Worm (Caenorhabditis elegans) whole organism, L2 larva: ENCODE data around the gene rpl-23.
A peak's percentile ranks its signal among the peaks of the same experiment; 100 is the strongest.

ENCODE experiments used
- C34F6.9 ChIP-seq: fragments of 150-350 bp; optimal IDR thresholded peaks from 2 replicates; lab custom pipeline; 2014; ENCODE audit warnings: missing biosample characterization, missing genetic modification characterization
- F13H6.1 ChIP-seq: sonication (generic microtip); optimal IDR thresholded peaks from 2 replicates; lab custom pipeline; 2016; ENCODE audit warnings: missing genetic modification characterization, missing compliant biosample characterization
- R02D3.7 ChIP-seq: fragments of 150-350 bp; optimal IDR thresholded peaks from 2 replicates; lab custom pipeline; 2014; ENCODE audit warnings: missing biosample characterization, missing genetic modification characterization
- ZK546.5 ChIP-seq: sonication (generic microtip); optimal IDR thresholded peaks from 2 replicates; lab custom pipeline; 2017; ENCODE audit warnings: missing biosample characterization, missing genetic modification characterization
- alr-1 ChIP-seq: fragments of 150-350 bp; optimal IDR thresholded peaks from 2 replicates; lab custom pipeline; 2014; ENCODE audit warnings: missing biosample characterization, missing genetic modification characterization
- aly-2 ChIP-seq: fragments of 150-350 bp; optimal IDR thresholded peaks from 2 replicates; lab custom pipeline; 2014; ENCODE audit warnings: missing biosample characterization, missing genetic modification characterization
- ama-1 ChIP-seq: fragments of 150-350 bp; optimal IDR thresholded peaks from 2 replicates; lab custom pipeline; 2018; ENCODE audit warnings: inconsistent platforms
- blmp-1 ChIP-seq: sonication (generic microtip); optimal IDR thresholded peaks from 2 replicates; lab custom pipeline; 2017; ENCODE audit warnings: missing genetic modification characterization, mild to moderate bottlenecking, missing compliant biosample characterization, antibody characterized with exemption, moderate library complexity; ENCODE audit not compliant: insufficient read depth
- ceh-82 ChIP-seq: fragments of 150-350 bp; optimal IDR thresholded peaks from 2 replicates; lab custom pipeline; 2014; ENCODE audit warnings: missing biosample characterization, missing genetic modification characterization
- crh-2 ChIP-seq: sonication (generic microtip); optimal IDR thresholded peaks from 2 replicates; lab custom pipeline; 2017; ENCODE audit warnings: missing biosample characterization, missing genetic modification characterization
- dmd-4 ChIP-seq: sonication (generic microtip); optimal IDR thresholded peaks from 2 replicates; lab custom pipeline; 2017; ENCODE audit warnings: missing biosample characterization, missing genetic modification characterization
- egl-27 ChIP-seq: sonication (generic microtip); optimal IDR thresholded peaks from 3 replicates; lab custom pipeline; 2017; ENCODE audit warnings: missing biosample characterization, missing genetic modification reagents, missing genetic modification characterization
- fos-1 ChIP-seq: fragments of 150-350 bp; optimal IDR thresholded peaks from 2 replicates; lab custom pipeline; 2014; ENCODE audit warnings: missing biosample characterization, missing genetic modification characterization
- gmeb-1 ChIP-seq: fragments of 150-350 bp; optimal IDR thresholded peaks from 2 replicates; lab custom pipeline; 2014; ENCODE audit warnings: missing biosample characterization, missing genetic modification characterization
- lin-11 ChIP-seq: fragments of 150-350 bp; sonication (generic microtip); optimal IDR thresholded peaks from 2 replicates; lab custom pipeline; 2014; ENCODE audit warnings: missing biosample characterization, missing genetic modification characterization, inconsistent platforms, mixed read lengths
- lin-13 ChIP-seq: fragments of 150-350 bp; optimal IDR thresholded peaks from 2 replicates; lab custom pipeline; 2014; ENCODE audit warnings: missing biosample characterization, missing genetic modification reagents, missing genetic modification characterization
- lin-39 ChIP-seq: fragments of 150-350 bp; optimal IDR thresholded peaks from 2 replicates; lab custom pipeline; 2014; ENCODE audit warnings: missing biosample characterization, missing genetic modification reagents, missing genetic modification characterization
- lsy-2 ChIP-seq, 2 experiments: fragments of 150-350 bp in 1 of 2; sonication (generic microtip) in 1 of 2; optimal IDR thresholded peaks; 2 replicates each; lab custom pipeline; 2014 to 2017; ENCODE audit warnings: missing biosample characterization in 2 of 2, missing genetic modification characterization in 2 of 2
- mab-5 ChIP-seq: fragments of 150-350 bp; optimal IDR thresholded peaks from 2 replicates; lab custom pipeline; 2014; ENCODE audit warnings: missing biosample characterization, missing genetic modification characterization
- mbf-1 ChIP-seq: sonication (generic microtip); optimal IDR thresholded peaks from 2 replicates; lab custom pipeline; 2017; ENCODE audit warnings: missing biosample characterization, missing genetic modification characterization
- mdl-1 ChIP-seq, 2 experiments: fragments of 150-350 bp in 1 of 2; sonication (generic microtip) in 1 of 2; optimal IDR thresholded peaks; 2 replicates each; lab custom pipeline; 2017; ENCODE audit warnings: missing biosample characterization in 2 of 2, missing genetic modification characterization in 2 of 2
- nhr-10 ChIP-seq: sonication (generic microtip); optimal IDR thresholded peaks from 2 replicates; lab custom pipeline; 2017; ENCODE audit warnings: missing biosample characterization, missing genetic modification characterization
- nhr-11 ChIP-seq: fragments of 150-350 bp; optimal IDR thresholded peaks from 2 replicates; lab custom pipeline; 2014; ENCODE audit warnings: missing biosample characterization, missing genetic modification characterization
- nhr-12 ChIP-seq: fragments of 150-350 bp; optimal IDR thresholded peaks from 2 replicates; lab custom pipeline; 2014; ENCODE audit warnings: missing biosample characterization, missing genetic modification characterization
- nhr-129 ChIP-seq: fragments of 150-350 bp; optimal IDR thresholded peaks from 2 replicates; lab custom pipeline; 2014; ENCODE audit warnings: missing biosample characterization, missing genetic modification characterization
- nhr-21 ChIP-seq: fragments of 150-350 bp; optimal IDR thresholded peaks from 2 replicates; lab custom pipeline; 2014; ENCODE audit warnings: missing biosample characterization, missing genetic modification characterization
- nhr-23 ChIP-seq: fragments of 150-350 bp; optimal IDR thresholded peaks from 2 replicates; lab custom pipeline; 2014; ENCODE audit warnings: missing biosample characterization, missing genetic modification reagents, missing genetic modification characterization
- nhr-237 ChIP-seq: fragments of 150-350 bp; optimal IDR thresholded peaks from 2 replicates; lab custom pipeline; 2014; ENCODE audit warnings: missing biosample characterization, missing genetic modification characterization
- nhr-25 ChIP-seq: fragments of 150-350 bp; sonication (generic microtip); optimal IDR thresholded peaks from 3 replicates; lab custom pipeline; 2014; ENCODE audit warnings: missing biosample characterization, missing genetic modification characterization
- nhr-77 ChIP-seq: fragments of 150-350 bp; optimal IDR thresholded peaks from 2 replicates; lab custom pipeline; 2014; ENCODE audit warnings: missing biosample characterization, missing genetic modification characterization
- peb-1 ChIP-seq: fragments of 150-350 bp; optimal IDR thresholded peaks from 2 replicates; lab custom pipeline; 2014; ENCODE audit warnings: missing biosample characterization, missing genetic modification characterization
- sem-4 ChIP-seq: fragments of 150-350 bp; optimal IDR thresholded peaks from 2 replicates; lab custom pipeline; 2014; ENCODE audit warnings: missing biosample characterization, missing genetic modification reagents, missing genetic modification characterization
- skn-1 ChIP-seq: sonication (generic microtip); optimal IDR thresholded peaks from 2 replicates; lab custom pipeline; 2017; ENCODE audit warnings: missing biosample characterization, missing genetic modification characterization
- sma-3 ChIP-seq: sonication (generic microtip); optimal IDR thresholded peaks from 2 replicates; lab custom pipeline; 2016; ENCODE audit warnings: missing genetic modification reagents, missing genetic modification characterization, missing compliant biosample characterization
- sma-9 ChIP-seq, 2 experiments: fragments of 150-350 bp in 1 of 2; sonication (generic microtip) in 1 of 2; optimal IDR thresholded peaks; 2 replicates each; lab custom pipeline; 2014 to 2016; ENCODE audit warnings: missing genetic modification characterization in 2 of 2, mild to moderate bottlenecking in 1 of 2, missing biosample characterization in 1 of 2, missing compliant biosample characterization in 1 of 2, missing genetic modification reagents in 1 of 2, moderate library complexity in 1 of 2
- snpc-4 ChIP-seq: fragments of 150-350 bp; optimal IDR thresholded peaks from 2 replicates; lab custom pipeline; 2014; ENCODE audit warnings: missing biosample characterization, missing genetic modification characterization
- unc-55 ChIP-seq: fragments of 150-350 bp; sonication (generic microtip); optimal IDR thresholded peaks from 3 replicates; lab custom pipeline; 2014; ENCODE audit warnings: missing biosample characterization, missing genetic modification reagents, missing genetic modification characterization
- ztf-11 ChIP-seq: sonication (generic microtip); optimal IDR thresholded peaks from 2 replicates; lab custom pipeline; 2017; ENCODE audit warnings: missing biosample characterization, missing genetic modification characterization
- ztf-4 ChIP-seq: fragments of 150-350 bp; optimal IDR thresholded peaks from 2 replicates; lab custom pipeline; 2014; ENCODE audit warnings: missing biosample characterization, missing genetic modification characterization

The rpl-23 gene

ce11 chrIII:5730980-5731636, 25.2 kb upstream of the rpl-23 start, which contains the start of the genes B0244.9 and B0244.7:
Gene B0244.9, minus strand, starts transcription at chrIII:5731030.
Gene B0244.7, plus strand, starts transcription at chrIII:5731501.
- TF ChIP-seq fos-1 (tag; lab: Kevin White, UChicago) = peak; percentile 83
- TF ChIP-seq mab-5 (tag; lab: Kevin White, UChicago) = no peak

- TF ChIP-seq dmd-4 (tag; lab: Kevin White, UChicago) (no peak), mdl-1 (tag; optimal IDR thresholded peaks at IDR 0.05; lab: Kevin White, UChicago) (no peak), snpc-4 (tag; lab: Kevin White, UChicago) (no peak)
These were observed 24.1 kb upstream of the rpl-23 start for ce11 chrIII:5730041-5730440.

ce11 chrIII:5729367-5729766, 23.4 kb upstream of the rpl-23 start:
- TF ChIP-seq mbf-1 (no peak), lin-39 (tag; lab: Kevin White, UChicago) (no peak), mab-5 (tag; lab: Kevin White, UChicago) (no peak), C34F6.9 (tag; lab: Kevin White, UChicago) (no peak), unc-55 (GFP tag; lab: Kevin White, UChicago) (no peak), ceh-82 (tag; lab: Kevin White, UChicago) (no peak), blmp-1 (tag; lab: Kevin White, UChicago) (no peak), nhr-21 (tag; lab: Kevin White, UChicago) (no peak), aly-2 (tag; lab: Kevin White, UChicago) (no peak), ama-1 (lab: Kevin White, UChicago) (no peak), nhr-77 (tag; lab: Kevin White, UChicago) (no peak), lsy-2 (tag; optimal IDR thresholded peaks at IDR 0.05; lab: Kevin White, UChicago) (no peak)

DNA sequence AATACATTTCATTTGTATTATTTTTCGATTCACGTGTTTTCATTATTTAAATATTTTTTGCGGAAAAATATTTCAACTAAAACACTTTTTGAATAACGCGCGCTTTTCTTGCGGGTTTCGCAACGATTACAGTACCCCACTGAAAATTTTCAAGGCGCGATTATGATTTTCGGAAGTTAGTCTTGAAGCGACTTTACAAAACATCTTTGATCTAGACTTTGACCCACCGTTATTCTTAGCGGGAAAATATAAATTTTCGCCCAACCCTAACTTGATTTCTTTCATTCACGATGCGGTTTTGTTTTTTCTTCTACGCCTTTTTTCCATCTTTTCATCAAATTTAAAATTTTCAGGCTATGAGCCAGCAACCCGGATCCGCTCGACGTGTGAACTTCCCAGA, 21.9 kb upstream of the rpl-23 start, which contains the start of gene egg-1:
Gene egg-1 (plus strand): TSS at position 354 of the 400 bp plus-strand sequence.
- no peak for TF ChIP-seq ceh-82 (tag; lab: Kevin White, UChicago)
- no peak for TF ChIP-seq nhr-21 (tag; lab: Kevin White, UChicago)
- TF ChIP-seq aly-2 (tag; lab: Kevin White, UChicago) = no peak
- TF ChIP-seq sem-4 (tag; lab: Kevin White, UChicago) = no peak
- no peak for TF ChIP-seq lin-13
- TF ChIP-seq ZK546.5 (tag; lab: Kevin White, UChicago) = no peak
- TF ChIP-seq nhr-129 (tag; lab: Kevin White, UChicago) = no peak
- no peak for TF ChIP-seq mdl-1 (tag; optimal IDR thresholded peaks at IDR 0.05; lab: Kevin White, UChicago)
- TF ChIP-seq alr-1 (tag; lab: Kevin White, UChicago) = no peak
- TF ChIP-seq sma-9 (GFP tag; optimal IDR thresholded peaks at IDR 0.05; lab: Kevin White, UChicago) = no peak
- TF ChIP-seq sma-9 (tag; optimal IDR thresholded peaks at IDR 0.05; lab: Kevin White, UChicago) = no peak
- TF ChIP-seq unc-55 (GFP tag; lab: Kevin White, UChicago) = no peak
- TF ChIP-seq peb-1 (tag; lab: Kevin White, UChicago) = no peak

DNA sequence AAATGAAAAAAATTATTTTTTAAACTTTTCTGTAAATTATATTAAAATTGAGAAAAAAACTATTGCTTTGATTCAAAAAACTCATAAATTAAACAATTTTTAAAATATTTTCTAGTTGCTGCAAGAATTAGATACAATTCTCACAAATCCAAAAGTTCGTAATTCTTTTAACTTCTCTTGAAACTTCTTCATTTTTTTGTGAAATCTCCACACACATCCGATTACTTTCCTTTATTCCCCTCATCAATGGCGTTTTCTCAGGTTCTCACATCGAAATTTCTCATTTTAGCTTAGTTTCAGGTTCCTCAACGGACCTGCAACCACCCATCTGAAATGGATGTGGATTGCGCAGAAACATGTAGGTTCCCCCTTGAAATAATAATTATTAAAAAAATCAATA, 16.6 kb upstream of the rpl-23 start, which contains the start of gene wrm-1:
Gene wrm-1 (plus strand): TSS at position 301 of the 400 bp plus-strand sequence.
- no peak for TF ChIP-seq ztf-11 (tag; lab: Kevin White, UChicago)
- no peak for TF ChIP-seq nhr-12 (tag; lab: Kevin White, UChicago)
- no peak for TF ChIP-seq peb-1 (tag; lab: Kevin White, UChicago)
- TF ChIP-seq egl-27 (tag; lab: Kevin White, UChicago) = no peak
- TF ChIP-seq blmp-1 (tag; lab: Kevin White, UChicago) = no peak
- no peak for TF ChIP-seq nhr-10 (tag; lab: Kevin White, UChicago)

- TF ChIP-seq C34F6.9 (tag; lab: Kevin White, UChicago) (peak; percentile 68), gmeb-1 (peak; percentile 90), nhr-129 (tag; lab: Kevin White, UChicago) (peak; percentile 15), nhr-25 (tag; lab: Kevin White, UChicago) (peak; percentile 24), lin-11 (tag; lab: Kevin White, UChicago) (peak; percentile 27), blmp-1 (tag; lab: Kevin White, UChicago) (peak; percentile 28), ztf-4 (tag; lab: Kevin White, UChicago) (peak; percentile 59), R02D3.7 (tag; lab: Kevin White, UChicago) (peak; percentile 17), crh-2 (tag; lab: Kevin White, UChicago) (peak; percentile 66), sma-9 (GFP tag; optimal IDR thresholded peaks at IDR 0.05; lab: Kevin White, UChicago) (peak; percentile 93), sma-9 (tag; optimal IDR thresholded peaks at IDR 0.05; lab: Kevin White, UChicago) (no peak), lsy-2 (tag; optimal IDR thresholded peaks at IDR 0.05; lab: Kevin White, UChicago) (peak; percentile 34 to 80), nhr-23 (tag; lab: Kevin White, UChicago) (no peak), unc-55 (GFP tag; lab: Kevin White, UChicago) (peak; percentile 61), sma-3 (GFP tag; lab: Kevin White, UChicago) (peak; percentile 84), nhr-11 (tag; lab: Kevin White, UChicago) (no peak), nhr-237 (tag; lab: Kevin White, UChicago) (no peak), fos-1 (tag; lab: Kevin White, UChicago) (peak; percentile 87), sem-4 (tag; lab: Kevin White, UChicago) (peak; percentile 74), nhr-21 (tag; lab: Kevin White, UChicago) (peak; percentile 31), ama-1 (lab: Kevin White, UChicago) (no peak), F13H6.1 (peak; percentile 71), snpc-4 (tag; lab: Kevin White, UChicago) (no peak), skn-1 (tag; lab: Kevin White, UChicago) (peak; percentile 18)
These were observed 16.0 kb upstream of the rpl-23 start for ce11 chrIII:5721888-5722287.
